ENCODE assay signal across 5 fruit fly cellular contexts in genomic region chr2L:17484174-17484573, dm6.
TF ChIP-seq lines count a peak whose summit lies in the region.

TSS of gene GCS2beta (minus strand) at chr2L:17484307.
TSS of gene CG5131 (plus strand) at chr2L:17484501.

- TF ChIP-seq CTCF in whole organism, embryonic (GFP tag; optimal IDR thresholded peaks at IDR 0.05; lab: Kevin White, UChicago): peak; percentile 50

TF ChIP-seq in whole organism, adult, 20 proteins besides CTCF, POLR2A, EP300 and RAD21 (continues in another document):
- peak; percentile 15 for TF ChIP-seq cic (GFP tag; optimal IDR thresholded peaks at IDR 0.05; lab: Kevin White, UChicago)
- peak; percentile 94 for TF ChIP-seq Crg-1 (GFP tag; optimal IDR thresholded peaks at IDR 0.05; lab: Kevin White, UChicago)
- peak; percentile 79 for TF ChIP-seq Clk (GFP tag; optimal IDR thresholded peaks at IDR 0.05; lab: Kevin White, UChicago)
- peak; percentile 85 for TF ChIP-seq CG7101 (tag; optimal IDR thresholded peaks at IDR 0.05; lab: Kevin White, UChicago)
- TF ChIP-seq pad (GFP tag; optimal IDR thresholded peaks at IDR 0.05; lab: Kevin White, UChicago): peak; percentile 71
- TF ChIP-seq cnc (optimal IDR thresholded peaks at IDR 0.05; lab: Kevin White, UChicago): no peak
- TF ChIP-seq CG5204 (GFP tag; optimal IDR thresholded peaks at IDR 0.05; lab: Kevin White, UChicago): peak; percentile 85
- TF ChIP-seq CG7045 (GFP tag; optimal IDR thresholded peaks at IDR 0.05; lab: Kevin White, UChicago): peak; percentile 89
- peak; percentile 92 for TF ChIP-seq Hr96 (GFP tag; optimal IDR thresholded peaks at IDR 0.05; lab: Kevin White, UChicago)
- TF ChIP-seq CG14711 (tag; optimal IDR thresholded peaks at IDR 0.05; lab: Kevin White, UChicago): peak; percentile 83
- TF ChIP-seq CG1620 (GFP tag; optimal IDR thresholded peaks at IDR 0.05; lab: Kevin White, UChicago): peak; percentile 92
- peak; percentile 87 for TF ChIP-seq CG11617 (GFP tag; optimal IDR thresholded peaks at IDR 0.05; lab: Kevin White, UChicago)
- peak; percentile 89 for TF ChIP-seq CG12768 (GFP tag; optimal IDR thresholded peaks at IDR 0.05; lab: Kevin White, UChicago)
- TF ChIP-seq tj (GFP tag; optimal IDR thresholded peaks at IDR 0.05; lab: Kevin White, UChicago): peak; percentile 94
- TF ChIP-seq CG33017 (tag; optimal IDR thresholded peaks at IDR 0.05; lab: Kevin White, UChicago): peak; percentile 84
- peak; percentile 65 for TF ChIP-seq ovo (GFP tag; optimal IDR thresholded peaks at IDR 0.05; lab: Kevin White, UChicago)
- TF ChIP-seq toe (GFP tag; optimal IDR thresholded peaks at IDR 0.05; lab: Kevin White, UChicago): peak; percentile 95
- TF ChIP-seq kay (GFP tag; lab: Kevin White, UChicago; ENCODE audit: borderline replicate concordance): peak; percentile 58

TF ChIP-seq in whole organism, embryonic, 481 proteins besides CTCF, POLR2A, EP300 and RAD21 (continues in another document):
- TF ChIP-seq tll (GFP tag; optimal IDR thresholded peaks at IDR 0.05; lab: Kevin White, UChicago) (no peak), CG15269 (tag; optimal IDR thresholded peaks at IDR 0.05; lab: Kevin White, UChicago) (peak; percentile 89), HLH4C (GFP tag; IDR thresholded peaks at IDR 0.05; lab: Robert Waterston, UW; ENCODE audit: partially characterized antibody) (peak; percentile 88), ftz-f1 (GFP tag; optimal IDR thresholded peaks at IDR 0.05; lab: Kevin White, UChicago) (peak; percentile 58), Oli (tag; optimal IDR thresholded peaks at IDR 0.05; lab: Kevin White, UChicago) (peak; percentile 85), rib (GFP tag; IDR thresholded peaks at IDR 0.05; lab: Robert Waterston, UW) (peak; percentile 92), nerfin-1 (tag; optimal IDR thresholded peaks at IDR 0.05; lab: Kevin White, UChicago) (peak; percentile 95), inv (GFP tag; IDR thresholded peaks at IDR 0.05; lab: Robert Waterston, UW; ENCODE audit: partially characterized antibody) (peak; percentile 88), Atf-2 (GFP tag; optimal IDR thresholded peaks at IDR 0.05; lab: Kevin White, UChicago) (peak; percentile 95), emc (GFP tag; optimal IDR thresholded peaks at IDR 0.05; lab: Kevin White, UChicago) (peak; percentile 92), CG1233 (GFP tag; optimal IDR thresholded peaks at IDR 0.05; lab: Kevin White, UChicago) (peak; percentile 88), CG6689 (GFP tag; IDR thresholded peaks at IDR 0.05; lab: Robert Waterston, UW) (peak; percentile 92), zen2 (GFP tag; IDR thresholded peaks at IDR 0.05; lab: Robert Waterston, UW; ENCODE audit: partially characterized antibody) (peak; percentile 74; the same call in 2 of the 3 replicates), Kr (GFP tag; optimal IDR thresholded peaks at IDR 0.05; lab: Kevin White, UChicago) (no peak), GATAe (GFP tag; conservative IDR thresholded peaks at IDR 0.05; lab: Robert Waterston, UW) (peak; percentile 84), CG14710 (tag; optimal IDR thresholded peaks at IDR 0.05; lab: Kevin White, UChicago) (peak; percentile 89), phol (tag; optimal IDR thresholded peaks at IDR 0.05; lab: Kevin White, UChicago) (peak; percentile 95), yki (optimal IDR thresholded peaks at IDR 0.05; lab: Kevin White, UChicago) (no peak)

TF ChIP-seq in whole organism, prepupa, 60 proteins besides CTCF, POLR2A, EP300 and RAD21 (continues in another document):
- peak; percentile 82 for TF ChIP-seq CG34406 (GFP tag; optimal IDR thresholded peaks at IDR 0.05; lab: Kevin White, UChicago)
- peak; percentile 92 for TF ChIP-seq CG7368 (GFP tag; optimal IDR thresholded peaks at IDR 0.05; lab: Kevin White, UChicago)
- peak; percentile 61 for TF ChIP-seq fd85E (GFP tag; optimal IDR thresholded peaks at IDR 0.05; lab: Kevin White, UChicago)
- TF ChIP-seq CG11762 (GFP tag; optimal IDR thresholded peaks at IDR 0.05; lab: Kevin White, UChicago; ENCODE audit: insufficient read depth): peak; percentile 86
- TF ChIP-seq acj6 (GFP tag; optimal IDR thresholded peaks at IDR 0.05; lab: Kevin White, UChicago): peak; percentile 93
- TF ChIP-seq CG9139 (GFP tag; optimal IDR thresholded peaks at IDR 0.05; lab: Kevin White, UChicago): no peak
- peak; percentile 87 for TF ChIP-seq CG3032 (tag; optimal IDR thresholded peaks at IDR 0.05; lab: Kevin White, UChicago)
- peak; percentile 89 for TF ChIP-seq vri (GFP tag; optimal IDR thresholded peaks at IDR 0.05; lab: Kevin White, UChicago)
- TF ChIP-seq pdm3 (GFP tag; optimal IDR thresholded peaks at IDR 0.05; lab: Kevin White, UChicago): peak; percentile 96
- peak; percentile 37 for TF ChIP-seq Blimp-1 (GFP tag; optimal IDR thresholded peaks at IDR 0.05; lab: Kevin White, UChicago)
- peak; percentile 95 for TF ChIP-seq OdsH (GFP tag; optimal IDR thresholded peaks at IDR 0.05; lab: Kevin White, UChicago)
- TF ChIP-seq Sox14 (GFP tag; optimal IDR thresholded peaks at IDR 0.05; lab: Kevin White, UChicago): peak; percentile 95
- peak; percentile 85 for TF ChIP-seq CG6792 (GFP tag; optimal IDR thresholded peaks at IDR 0.05; lab: Kevin White, UChicago)
- peak; percentile 93 for TF ChIP-seq lz (GFP tag; optimal IDR thresholded peaks at IDR 0.05; lab: Kevin White, UChicago)
- TF ChIP-seq CG6276 (GFP tag; optimal IDR thresholded peaks at IDR 0.05; lab: Kevin White, UChicago): peak; percentile 73
- no peak for TF ChIP-seq Eip93F (GFP tag; optimal IDR thresholded peaks at IDR 0.05; lab: Kevin White, UChicago)
- TF ChIP-seq CG6163 (GFP tag; IDR thresholded peaks at IDR 0.05; lab: Robert Waterston, UW): peak; percentile 92
- TF ChIP-seq fd59A (GFP tag; optimal IDR thresholded peaks at IDR 0.05; lab: Kevin White, UChicago): peak; percentile 70
- peak; percentile 97 for TF ChIP-seq Hr39 (GFP tag; optimal IDR thresholded peaks at IDR 0.05; lab: Kevin White, UChicago)

TF ChIP-seq in whole organism, pupa, 21 proteins besides CTCF, POLR2A, EP300 and RAD21 (continues in another document):
- peak; percentile 23 for TF ChIP-seq D1 (tag; optimal IDR thresholded peaks at IDR 0.05; lab: Kevin White, UChicago)
- peak; percentile 96 for TF ChIP-seq CG4496 (GFP tag; IDR thresholded peaks at IDR 0.05; lab: Robert Waterston, UW)
- TF ChIP-seq CG10348 (GFP tag; IDR thresholded peaks at IDR 0.05; lab: Robert Waterston, UW): peak; percentile 84
- peak; percentile 88 for TF ChIP-seq Snoo (tag; optimal IDR thresholded peaks at IDR 0.05; lab: Kevin White, UChicago)
- TF ChIP-seq CG32121 (GFP tag; IDR thresholded peaks at IDR 0.05; lab: Robert Waterston, UW): peak; percentile 88
- peak; percentile 96 for TF ChIP-seq fd96Ca (GFP tag; IDR thresholded peaks at IDR 0.05; lab: Robert Waterston, UW)
- peak; percentile 82 for TF ChIP-seq CG14655 (GFP tag; optimal IDR thresholded peaks at IDR 0.05; lab: Kevin White, UChicago)
- peak; percentile 92 for TF ChIP-seq Ets98B (GFP tag; IDR thresholded peaks at IDR 0.05; lab: Robert Waterston, UW)
- TF ChIP-seq CG17806 (tag; optimal IDR thresholded peaks at IDR 0.05; lab: Kevin White, UChicago): peak; percentile 76
- peak; percentile 83 for TF ChIP-seq CG8301 (tag; optimal IDR thresholded peaks at IDR 0.05; lab: Kevin White, UChicago)
- TF ChIP-seq EcR (GFP tag; optimal IDR thresholded peaks at IDR 0.05; lab: Kevin White, UChicago): no peak
- TF ChIP-seq CG9948 (tag; optimal IDR thresholded peaks at IDR 0.05; lab: Kevin White, UChicago): peak; percentile 78
- peak; percentile 77 for TF ChIP-seq Pif1B (GFP tag; optimal IDR thresholded peaks at IDR 0.05; lab: Kevin White, UChicago)
- peak; percentile 93 for TF ChIP-seq Pif1A (GFP tag; optimal IDR thresholded peaks at IDR 0.05; lab: Kevin White, UChicago)
- TF ChIP-seq CG12605 (GFP tag; IDR thresholded peaks at IDR 0.05; lab: Robert Waterston, UW): 0 out of 2 replicates have a peak, but pooled peaks have one; percentile 40
- peak; percentile 84 for TF ChIP-seq CG15710 (tag; optimal IDR thresholded peaks at IDR 0.05; lab: Kevin White, UChicago)
- TF ChIP-seq gl (tag; optimal IDR thresholded peaks at IDR 0.05; lab: Kevin White, UChicago): peak; percentile 56
- peak; percentile 91 for TF ChIP-seq rn (GFP tag; IDR thresholded peaks at IDR 0.05; lab: Robert Waterston, UW)
- TF ChIP-seq CG13204 (GFP tag; optimal IDR thresholded peaks at IDR 0.05; lab: Kevin White, UChicago): no peak
- TF ChIP-seq CG34367 (tag; optimal IDR thresholded peaks at IDR 0.05; lab: Kevin White, UChicago): peak; percentile 76

TF ChIP-seq in whole organism, wandering third instar larva, 38 proteins besides CTCF, POLR2A, EP300 and RAD21 (continues in another document):
- TF ChIP-seq br (GFP tag; optimal IDR thresholded peaks at IDR 0.05; lab: Kevin White, UChicago) (peak; percentile 94), Mio (GFP tag; optimal IDR thresholded peaks at IDR 0.05; lab: Kevin White, UChicago) (peak; percentile 79), tai (GFP tag; optimal IDR thresholded peaks at IDR 0.05; lab: Kevin White, UChicago) (peak; percentile 97), Myc (optimal IDR thresholded peaks at IDR 0.05; lab: Kevin White, UChicago) (no peak), Hnf4 (GFP tag; optimal IDR thresholded peaks at IDR 0.05; lab: Kevin White, UChicago) (peak; percentile 96), ey (GFP tag; optimal IDR thresholded peaks at IDR 0.05; lab: Kevin White, UChicago) (peak; percentile 96), Vsx2 (GFP tag; optimal IDR thresholded peaks at IDR 0.05; lab: Kevin White, UChicago; ENCODE audit: partially characterized antibody) (no peak), Jra (GFP tag; optimal IDR thresholded peaks at IDR 0.05; lab: Kevin White, UChicago) (peak; percentile 87), HLH106 (tag; optimal IDR thresholded peaks at IDR 0.05; lab: Kevin White, UChicago) (peak; percentile 92), dsf (GFP tag; optimal IDR thresholded peaks at IDR 0.05; lab: Kevin White, UChicago; ENCODE audit: borderline replicate concordance) (peak; percentile 87), rgr (GFP tag; optimal IDR thresholded peaks at IDR 0.05; lab: Kevin White, UChicago) (peak; percentile 97), CG32264 (GFP tag; optimal IDR thresholded peaks at IDR 0.05; lab: Kevin White, UChicago) (peak; percentile 82), CrebA (GFP tag; optimal IDR thresholded peaks at IDR 0.05; lab: Kevin White, UChicago; ENCODE audit: borderline replicate concordance) (no peak), GATAd (GFP tag; optimal IDR thresholded peaks at IDR 0.05; lab: Kevin White, UChicago) (peak; percentile 92), sage (GFP tag; optimal IDR thresholded peaks at IDR 0.05; lab: Kevin White, UChicago) (peak; percentile 72), h (GFP tag; optimal IDR thresholded peaks at IDR 0.05; lab: Kevin White, UChicago) (peak; percentile 95), jim (GFP tag; optimal IDR thresholded peaks at IDR 0.05; lab: Kevin White, UChicago) (peak; percentile 71), psq (GFP tag; optimal IDR thresholded peaks at IDR 0.05; lab: Kevin White, UChicago) (peak; percentile 84), Abd-B (GFP tag; optimal IDR thresholded peaks at IDR 0.05; lab: Kevin White, UChicago) (no peak), woc (GFP tag; optimal IDR thresholded peaks at IDR 0.05; lab: Kevin White, UChicago) (peak; percentile 74), dmrt93B (GFP tag; optimal IDR thresholded peaks at IDR 0.05; lab: Kevin White, UChicago) (peak; percentile 81), brk (GFP tag; optimal IDR thresholded peaks at IDR 0.05; lab: Kevin White, UChicago) (no peak), N (GFP tag; optimal IDR thresholded peaks at IDR 0.05; lab: Kevin White, UChicago) (no peak)
